Worm (Caenorhabditis elegans) whole organism, young adult: ENCODE measurements around the gene col-124.

Source experiments
- B0019.2 ChIP-seq: fragments of 200-800 bp; sonication (Bioruptor generic); conservative IDR thresholded peaks from 2 replicates; pipeline ENCODE4 v1.3.6; 2022; ENCODE audit warnings: missing genetic modification reagents, missing genetic modification characterization, missing compliant biosample characterization
- C17E4.6 ChIP-seq: fragments of 200-800 bp; sonication (Bioruptor generic); IDR thresholded peaks from 2 replicates; pipeline ENCODE4 v1.3.6; 2022; ENCODE audit warnings: missing genetic modification reagents, missing genetic modification characterization, missing compliant biosample characterization
- F37B4.10 ChIP-seq: fragments of 200-800 bp; sonication (Bioruptor generic); IDR thresholded peaks from 2 replicates; pipeline ENCODE4 v1.3.6; 2022; ENCODE audit warnings: missing genetic modification characterization, missing compliant biosample characterization
- F39B2.1 ChIP-seq: fragments of 200-800 bp; sonication (Bioruptor generic); IDR thresholded peaks from 2 replicates; pipeline ENCODE4 v1.3.6; 2022; ENCODE audit warnings: missing genetic modification reagents, missing genetic modification characterization, missing compliant biosample characterization
- F49E8.2 ChIP-seq: sonication (generic microtip); optimal IDR thresholded peaks from 3 replicates; lab custom pipeline; 2017; ENCODE audit warnings: missing genetic modification characterization, mild to moderate bottlenecking, missing compliant biosample characterization, antibody characterized with exemption, moderate library complexity; ENCODE audit not compliant: insufficient read depth
- F57A8.1 ChIP-seq: fragments of 200-800 bp; sonication (Bioruptor generic); optimal IDR thresholded peaks from 2 replicates; lab custom pipeline; 2018; ENCODE audit warnings: mild to moderate bottlenecking, missing genetic modification characterization, moderate library complexity, missing compliant biosample characterization
- T26A5.8 ChIP-seq: sonication (generic microtip); optimal IDR thresholded peaks from 2 replicates; lab custom pipeline; 2016; ENCODE audit warnings: missing genetic modification characterization, missing compliant biosample characterization
- Y56A3A.18 ChIP-seq: fragments of 200-800 bp; sonication (Bioruptor generic); IDR thresholded peaks from 2 replicates; pipeline ENCODE4 v1.3.6; 2022; ENCODE audit warnings: missing genetic modification reagents, missing genetic modification characterization, missing compliant biosample characterization
- Y67H2A.10 ChIP-seq: fragments of 200-800 bp; sonication (Bioruptor generic); conservative IDR thresholded peaks from 2 replicates; pipeline ENCODE4 v1.3.6; 2022; ENCODE audit warnings: missing genetic modification reagents, missing genetic modification characterization, missing compliant biosample characterization
- ZK185.1 ChIP-seq: sonication (generic microtip); optimal IDR thresholded peaks from 2 replicates; lab custom pipeline; 2016; ENCODE audit warnings: mild to moderate bottlenecking, missing genetic modification characterization, missing compliant biosample characterization; ENCODE audit not compliant: poor library complexity, severe bottlenecking
- aptf-3 ChIP-seq: fragments of 200-800 bp; sonication (Bioruptor generic); IDR thresholded peaks from 2 replicates; pipeline ENCODE4 v1.3.6; 2022; ENCODE audit warnings: missing genetic modification characterization, missing compliant biosample characterization
- attf-3 ChIP-seq: fragments of 200-800 bp; sonication (Bioruptor generic); conservative IDR thresholded peaks from 2 replicates; pipeline ENCODE4 v1.3.6; 2022; ENCODE audit warnings: missing genetic modification reagents, missing genetic modification characterization, missing compliant biosample characterization
- attf-6 ChIP-seq: fragments of 200-800 bp; sonication (Bioruptor generic); IDR thresholded peaks from 2 replicates; pipeline ENCODE4 v1.3.6; 2022; ENCODE audit warnings: missing genetic modification reagents, missing genetic modification characterization, missing compliant biosample characterization
- bed-1 ChIP-seq: fragments of 200-800 bp; sonication (Bioruptor generic); IDR thresholded peaks from 2 replicates; pipeline ENCODE4 v1.3.6; 2022; ENCODE audit warnings: missing genetic modification reagents, missing genetic modification characterization, missing compliant biosample characterization
- ccch-3 ChIP-seq: fragments of 200-800 bp; sonication (Bioruptor generic); optimal IDR thresholded peaks from 2 replicates; lab custom pipeline; 2018; ENCODE audit warnings: mild to moderate bottlenecking, missing genetic modification characterization, missing compliant biosample characterization
- ceh-27 ChIP-seq: fragments of 200-800 bp; sonication (Bioruptor generic); optimal IDR thresholded peaks from 2 replicates; lab custom pipeline; 2018; ENCODE audit warnings: mild to moderate bottlenecking, missing genetic modification characterization, moderate library complexity, missing compliant biosample characterization
- dox-1 ChIP-seq: fragments of 200-800 bp; sonication (Bioruptor generic); IDR thresholded peaks from 2 replicates; pipeline ENCODE4 v1.3.6; 2022; ENCODE audit warnings: missing genetic modification reagents, missing genetic modification characterization, missing compliant biosample characterization
- dpl-1 ChIP-seq: fragments of 150-350 bp; optimal IDR thresholded peaks from 2 replicates; lab custom pipeline; 2014; ENCODE audit warnings: missing biosample characterization, missing genetic modification reagents, missing genetic modification characterization
- egl-44 ChIP-seq: fragments of 200-800 bp; sonication (Bioruptor generic); IDR thresholded peaks from 2 replicates; pipeline ENCODE4 v1.3.6; 2022; ENCODE audit warnings: missing genetic modification reagents, missing genetic modification characterization, missing compliant biosample characterization
- hmg-1.2 ChIP-seq: fragments of 200-800 bp; sonication (Bioruptor generic); IDR thresholded peaks from 2 replicates; pipeline ENCODE4 v1.3.6; 2022; ENCODE audit warnings: missing genetic modification reagents, missing genetic modification characterization, missing compliant biosample characterization
- hmg-20 ChIP-seq: fragments of 200-800 bp; sonication (Bioruptor generic); IDR thresholded peaks from 2 replicates; pipeline ENCODE4 v1.3.6; 2022; ENCODE audit warnings: missing genetic modification reagents, missing genetic modification characterization, missing compliant biosample characterization
- hrde-1 ChIP-seq: sonication (generic microtip); optimal IDR thresholded peaks from 2 replicates; lab custom pipeline; 2016; ENCODE audit warnings: missing genetic modification characterization, mild to moderate bottlenecking, missing compliant biosample characterization, moderate library complexity, missing genotype, missing genetic modification reagents, borderline replicate concordance
- lag-1 ChIP-seq: fragments of 200-800 bp; sonication (Bioruptor generic); IDR thresholded peaks from 2 replicates; pipeline ENCODE4 v1.3.6; 2022; ENCODE audit warnings: missing genetic modification reagents, missing genetic modification characterization, missing compliant biosample characterization
- let-607 ChIP-seq, 2 experiments: fragments of 200-800 bp in 1 of 2; sonication (Bioruptor generic) in 1 of 2; sonication (generic microtip) in 1 of 2; optimal IDR thresholded peaks; 2 replicates each; lab custom pipeline; 2016 to 2018; ENCODE audit warnings: mild to moderate bottlenecking in 2 of 2, missing compliant biosample characterization in 2 of 2, missing genetic modification characterization in 2 of 2, moderate library complexity in 2 of 2, missing genotype in 1 of 2
- lin-26 ChIP-seq: fragments of 200-800 bp; sonication (Bioruptor generic); IDR thresholded peaks from 2 replicates; pipeline ENCODE4 v1.3.6; 2022; ENCODE audit warnings: missing genetic modification reagents, missing genetic modification characterization, missing compliant biosample characterization
- lin-54 ChIP-seq: fragments of 200-800 bp; sonication (Bioruptor generic); optimal IDR thresholded peaks from 2 replicates; lab custom pipeline; 2018; ENCODE audit warnings: mild to moderate bottlenecking, missing genetic modification characterization, missing compliant biosample characterization
- lsl-1 ChIP-seq: fragments of 200-800 bp; sonication (Bioruptor generic); optimal IDR thresholded peaks from 2 replicates; lab custom pipeline; 2018; ENCODE audit warnings: mild to moderate bottlenecking, missing genetic modification characterization, moderate library complexity, missing compliant biosample characterization
- madf-8 ChIP-seq: fragments of 200-800 bp; sonication (Bioruptor generic); conservative IDR thresholded peaks from 2 replicates; pipeline ENCODE4 v1.3.6; 2022; ENCODE audit warnings: missing genetic modification reagents, missing genetic modification characterization, missing compliant biosample characterization
- nfyb-1 ChIP-seq: fragments of 200-800 bp; sonication (Bioruptor generic); IDR thresholded peaks from 2 replicates; pipeline ENCODE4 v1.3.6; 2022; ENCODE audit warnings: missing genetic modification reagents, missing genetic modification characterization, missing compliant biosample characterization
- nhr-179 ChIP-seq: sonication (generic microtip); optimal IDR thresholded peaks from 2 replicates; lab custom pipeline; 2016; ENCODE audit warnings: mild to moderate bottlenecking, missing genetic modification characterization, missing compliant biosample characterization
- nhr-80 ChIP-seq: sonication (generic microtip); optimal IDR thresholded peaks from 2 replicates; lab custom pipeline; 2016; ENCODE audit warnings: missing genetic modification characterization, missing compliant biosample characterization
- nhr-90 ChIP-seq: sonication (generic microtip); optimal IDR thresholded peaks from 2 replicates; lab custom pipeline; 2016; ENCODE audit warnings: missing genotype, mild to moderate bottlenecking, missing genetic modification characterization, missing compliant biosample characterization
- repo-1 ChIP-seq: sonication (generic microtip); optimal IDR thresholded peaks from 2 replicates; lab custom pipeline; 2017; ENCODE audit warnings: mild to moderate bottlenecking, missing genetic modification characterization, missing compliant biosample characterization
- snpc-1.1 ChIP-seq: sonication (generic microtip); optimal IDR thresholded peaks from 2 replicates; lab custom pipeline; 2017; ENCODE audit warnings: missing genetic modification characterization, mild to moderate bottlenecking, missing compliant biosample characterization, antibody characterized with exemption, moderate library complexity, missing genotype, missing genetic modification reagents; ENCODE audit not compliant: insufficient read depth
- snpc-1.3 ChIP-seq: sonication (generic microtip); optimal IDR thresholded peaks from 2 replicates; lab custom pipeline; 2017; ENCODE audit warnings: missing genetic modification characterization, mild to moderate bottlenecking, missing compliant biosample characterization, antibody characterized with exemption, moderate library complexity, missing genotype, missing genetic modification reagents; ENCODE audit not compliant: insufficient read depth
- snpc-3.4 ChIP-seq: sonication (generic microtip); optimal IDR thresholded peaks from 2 replicates; lab custom pipeline; 2017; ENCODE audit warnings: missing genetic modification characterization, mild to moderate bottlenecking, missing compliant biosample characterization, antibody characterized with exemption, moderate library complexity, missing genotype, missing genetic modification reagents
- zfh-2 ChIP-seq: fragments of 200-800 bp; sonication (Bioruptor generic); conservative IDR thresholded peaks from 2 replicates; pipeline ENCODE4 v1.3.6; 2022; ENCODE audit warnings: missing genetic modification reagents, missing genetic modification characterization, missing compliant biosample characterization
- zim-3 ChIP-seq: sonication (generic microtip); optimal IDR thresholded peaks from 2 replicates; lab custom pipeline; 2017; ENCODE audit warnings: mild to moderate bottlenecking, missing genetic modification characterization, moderate library complexity, missing compliant biosample characterization
- ztf-18 ChIP-seq: sonication (generic microtip); optimal IDR thresholded peaks from 2 replicates; lab custom pipeline; 2016; ENCODE audit warnings: missing genotype, mild to moderate bottlenecking, missing genetic modification characterization, missing compliant biosample characterization
- ztf-6 ChIP-seq: fragments of 200-800 bp; sonication (Bioruptor generic); IDR thresholded peaks from 2 replicates; pipeline ENCODE4 v1.3.6; 2022; ENCODE audit warnings: missing genetic modification reagents, missing genetic modification characterization, missing compliant biosample characterization

Gene col-124

ce11 chrIV:10230971-10231370, 14.7 kb downstream of the col-124 start, which contains the start of gene F01G10.5:
TSS of gene F01G10.5 (minus strand) at chrIV:10231071.
- TF ChIP-seq dox-1 (GFP tag; lab: Robert Waterston, UW) (no peak), hmg-1.2 (no peak), lsl-1 (GFP tag; lab: Kevin White, UChicago) (no peak), ztf-6 (GFP tag; lab: Robert Waterston, UW) (no peak), ccch-3 (GFP tag; lab: Kevin White, UChicago) (no peak), hrde-1 (tag; lab: Kevin White, UChicago) (no peak), F57A8.1 (GFP tag; lab: Kevin White, UChicago) (no peak), snpc-1.1 (tag; lab: Kevin White, UChicago) (no peak), attf-3 (no peak), let-607 (tag; optimal IDR thresholded peaks at IDR 0.05; lab: Kevin White, UChicago) (no peak), nhr-179 (tag; lab: Kevin White, UChicago) (no peak), zim-3 (tag; lab: Kevin White, UChicago) (no peak), aptf-3 (GFP tag; lab: Robert Waterston, UW) (no peak), lin-54 (no peak), ZK185.1 (tag; lab: Kevin White, UChicago) (no peak)
- TF ChIP-seq, all 124 proteins: peak for 0

ce11 chrIV:10232456-10232855, 16.2 kb downstream of the col-124 start, which contains the start of gene F01G10.4:
TSS of gene F01G10.4 (minus strand) at chrIV:10232556.
- TF ChIP-seq attf-6 (GFP tag; lab: Robert Waterston, UW) = no peak
- TF ChIP-seq snpc-1.1 (tag; lab: Kevin White, UChicago) = no peak
- no peak for TF ChIP-seq ZK185.1 (tag; lab: Kevin White, UChicago)
- no peak for TF ChIP-seq dpl-1 (GFP tag; lab: Kevin White, UChicago)
- TF ChIP-seq zfh-2 (GFP tag; lab: Robert Waterston, UW) = no peak
- TF ChIP-seq egl-44 = no peak
- no peak for TF ChIP-seq madf-8 (GFP tag; lab: Robert Waterston, UW)
- TF ChIP-seq bed-1 (GFP tag; lab: Robert Waterston, UW) = no peak
- TF ChIP-seq ztf-18 (tag; lab: Kevin White, UChicago) = no peak
- no peak for TF ChIP-seq snpc-3.4 (tag; lab: Kevin White, UChicago)
- TF ChIP-seq F49E8.2 (tag; lab: Kevin White, UChicago) = no peak
- TF ChIP-seq F39B2.1 = no peak
- TF ChIP-seq lag-1 (GFP tag; lab: Robert Waterston, UW) = no peak
- TF ChIP-seq nhr-90 (tag; lab: Kevin White, UChicago) = no peak

- TF ChIP-seq T26A5.8 (tag; lab: Kevin White, UChicago) (no peak), Y67H2A.10 (GFP tag; lab: Robert Waterston, UW) (no peak), nfyb-1 (GFP tag; lab: Robert Waterston, UW) (no peak), ZK185.1 (tag; lab: Kevin White, UChicago) (no peak), lin-26 (GFP tag; lab: Robert Waterston, UW) (no peak), let-607 (tag; optimal IDR thresholded peaks at IDR 0.05; lab: Kevin White, UChicago) (no peak), repo-1 (no peak), snpc-1.3 (tag; lab: Kevin White, UChicago) (no peak), ceh-27 (GFP tag; lab: Kevin White, UChicago) (no peak), aptf-3 (GFP tag; lab: Robert Waterston, UW) (no peak), Y56A3A.18 (GFP tag; lab: Robert Waterston, UW) (no peak), F37B4.10 (GFP tag; lab: Robert Waterston, UW) (no peak), ccch-3 (GFP tag; lab: Kevin White, UChicago) (no peak), B0019.2 (GFP tag; lab: Robert Waterston, UW) (no peak), C17E4.6 (GFP tag; lab: Robert Waterston, UW) (no peak), nhr-80 (tag; lab: Kevin White, UChicago) (no peak), hmg-20 (GFP tag; lab: Robert Waterston, UW) (no peak)
- TF ChIP-seq, all 124 proteins: peak for 0
Observed at ce11 chrIV:10235279-10235829, 19.1 kb downstream of the col-124 start, which contains the start of gene ech-9. TSS of gene ech-9 (minus strand) at chrIV:10235329.
